Fruit fly (Drosophila melanogaster) whole organism, adult: ENCODE measurements around the gene Mob2.

ENCODE experiments used
- CG11617 ChIP-seq: fragments of 200-800 bp; sonication (Bioruptor generic); optimal IDR thresholded peaks from 2 replicates; lab custom pipeline; 2017; ENCODE audit warnings: mild to moderate bottlenecking, missing biosample characterization, missing genetic modification reagents, missing genetic modification characterization
- CG14711 ChIP-seq: fragments of 200-800 bp; sonication (Bioruptor generic); optimal IDR thresholded peaks from 2 replicates; lab custom pipeline; 2018; ENCODE audit warnings: missing biosample characterization, mild to moderate bottlenecking, missing genetic modification characterization, moderate library complexity
- CG1620 ChIP-seq: fragments of 200-800 bp; sonication (Bioruptor generic); optimal IDR thresholded peaks from 2 replicates; lab custom pipeline; 2016; ENCODE audit warnings: missing biosample characterization, missing genetic modification characterization
- CG33017 ChIP-seq: fragments of 200-800 bp; sonication (Bioruptor generic); optimal IDR thresholded peaks from 2 replicates; lab custom pipeline; 2018; ENCODE audit warnings: missing biosample characterization, mild to moderate bottlenecking, missing genetic modification characterization, moderate library complexity
- CG5204 ChIP-seq: fragments of 200-800 bp; sonication (Bioruptor generic); optimal IDR thresholded peaks from 2 replicates; lab custom pipeline; 2016; ENCODE audit warnings: missing biosample characterization, missing genetic modification characterization
- CG7045 ChIP-seq: fragments of 200-800 bp; sonication (Bioruptor generic); optimal IDR thresholded peaks from 2 replicates; lab custom pipeline; 2017; ENCODE audit warnings: missing biosample characterization, mild to moderate bottlenecking, missing genetic modification characterization
- CG7101 ChIP-seq: fragments of 200-800 bp; sonication (Bioruptor generic); optimal IDR thresholded peaks from 2 replicates; lab custom pipeline; 2018; ENCODE audit warnings: missing biosample characterization, mild to moderate bottlenecking, missing genetic modification characterization, moderate library complexity
- Clk ChIP-seq: fragments of 200-800 bp; sonication (Bioruptor generic); optimal IDR thresholded peaks from 2 replicates; lab custom pipeline; 2017; ENCODE audit warnings: missing biosample characterization, missing genetic modification characterization
- Hr96 ChIP-seq: fragments of 200-800 bp; sonication (Bioruptor generic); optimal IDR thresholded peaks from 2 replicates; lab custom pipeline; 2016; ENCODE audit warnings: missing biosample characterization, missing genetic modification characterization
- bab1 ChIP-seq: fragments of 200-800 bp; sonication (Bioruptor generic); optimal IDR thresholded peaks from 3 replicates; lab custom pipeline; 2019; ENCODE audit warnings: missing biosample characterization, mild to moderate bottlenecking, missing genetic modification characterization, moderate library complexity
- cnc ChIP-seq, 2 experiments: fragments of >200 bp; optimal IDR thresholded peaks; 2 replicates each; lab custom pipeline; 2017
- kay ChIP-seq: fragments of 200-800 bp; sonication (Bioruptor generic); peaks from one replicate; lab custom pipeline; 2016; ENCODE audit warnings: missing biosample characterization, missing genetic modification characterization, borderline replicate concordance
- pad ChIP-seq: fragments of 200-800 bp; sonication (Bioruptor generic); optimal IDR thresholded peaks from 3 replicates; lab custom pipeline; 2017; ENCODE audit warnings: missing biosample characterization, missing genetic modification characterization, mild to moderate bottlenecking, moderate library complexity, missing genetic modification reagents

- TF ChIP-seq CG7045 (GFP tag; lab: Kevin White, UChicago) (no peak), CG11617 (GFP tag; lab: Kevin White, UChicago) (no peak), kay (no peak), CG33017 (tag; lab: Kevin White, UChicago) (peak; percentile 11), CG14711 (tag; lab: Kevin White, UChicago) (peak; percentile 19), CG1620 (GFP tag; lab: Kevin White, UChicago) (no peak), Clk (GFP tag; lab: Kevin White, UChicago) (no peak), pad (GFP tag; lab: Kevin White, UChicago) (no peak), bab1 (no peak), Hr96 (GFP tag; lab: Kevin White, UChicago) (no peak), CG7101 (no peak), cnc (optimal IDR thresholded peaks at IDR 0.05; lab: Kevin White, UChicago) (no peak), CG5204 (GFP tag; lab: Kevin White, UChicago) (no peak)
Measured at dm6 chr3L:11551949-11552348, 10.1 kb downstream of the Mob2 start.
